Worm (Caenorhabditis elegans) whole organism, L4/young adult: ENCODE measurements around the gene clec-219.

Experiments
- W03F9.2 ChIP-seq: fragments of 150-350 bp; optimal IDR thresholded peaks from 2 replicates; lab custom pipeline; 2014; ENCODE audit warnings: missing biosample characterization, missing genetic modification characterization
- dao-5 ChIP-seq: sonication (generic microtip); optimal IDR thresholded peaks from 2 replicates; lab custom pipeline; 2016; ENCODE audit warnings: missing genotype, missing genetic modification characterization, moderate library complexity, missing compliant biosample characterization
- him-1 ChIP-seq: sonication (generic microtip); optimal IDR thresholded peaks from 2 replicates; lab custom pipeline; 2016; ENCODE audit warnings: missing genotype, missing genetic modification reagents, missing genetic modification characterization, missing compliant biosample characterization

ce11 chrV:8325906-8326305 lies 7.7 kb downstream of the clec-219 start:
- TF ChIP-seq him-1 (tag; lab: Kevin White, UChicago), result no peak
- no peak for TF ChIP-seq W03F9.2 (tag; lab: Kevin White, UChicago)
- TF ChIP-seq dao-5, result no peak
